Worm (Caenorhabditis elegans): ENCODE data around the gene ZK938.12.

DNA sequence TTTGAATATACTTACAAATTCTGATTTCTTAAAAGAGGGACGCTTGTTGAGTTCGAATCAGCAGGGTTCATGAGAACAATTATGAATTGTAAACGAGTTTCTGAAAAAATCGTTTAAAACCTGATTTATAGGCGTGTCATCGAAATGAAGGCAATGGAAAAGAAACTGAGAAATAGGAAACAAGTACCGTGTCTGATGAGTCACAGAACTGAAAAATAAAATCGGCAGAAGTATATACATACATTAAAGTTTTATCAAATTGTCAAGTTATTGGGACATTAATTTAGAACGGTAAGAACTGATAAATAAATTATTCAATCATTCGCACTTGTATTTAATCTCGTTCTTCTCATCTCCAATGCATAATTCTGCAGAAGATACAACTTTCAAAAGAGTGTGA is 14.1 kb downstream of the ZK938.12 start, which contains the start of gene chil-9:
- TF ChIP-seq unc-55 (GFP tag; optimal IDR thresholded peaks at IDR 0.05) (no peak), unc-86 (tag; optimal IDR thresholded peaks at IDR 0.05) (no peak), hlh-13 (GFP tag; optimal IDR thresholded peaks at IDR 0.05) (no peak)

All from whole organism, late embryonic.